Worm (Caenorhabditis elegans) whole organism, L4/young adult: ENCODE results near the gene K04G11.3.

Experiments
- W03F9.2 ChIP-seq: fragments of 150-350 bp; optimal IDR thresholded peaks from 2 replicates; lab custom pipeline; 2014; ENCODE audit warnings: missing biosample characterization, missing genetic modification characterization
- him-1 ChIP-seq: sonication (generic microtip); optimal IDR thresholded peaks from 2 replicates; lab custom pipeline; 2016; ENCODE audit warnings: missing genotype, missing genetic modification reagents, missing genetic modification characterization, missing compliant biosample characterization

DNA sequence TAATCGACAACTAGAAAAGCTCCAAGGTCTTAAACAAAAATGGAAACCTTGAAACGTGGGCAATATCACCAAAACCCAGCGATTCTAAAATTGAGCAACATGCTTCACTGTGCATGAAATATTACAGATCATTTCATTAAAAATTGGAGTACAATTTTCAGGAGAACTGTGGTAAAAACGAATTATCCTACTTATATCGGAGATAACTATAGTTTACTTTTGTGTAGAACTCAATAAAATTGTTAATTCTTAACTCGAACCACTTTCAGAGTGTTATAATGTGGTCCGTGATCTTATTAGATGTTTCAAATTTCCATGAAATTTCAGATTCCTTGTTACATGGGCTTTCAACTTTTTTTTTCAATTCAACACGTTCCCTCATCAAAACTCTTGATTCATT, 12.3 kb downstream of the K04G11.3 start, which contains the start of gene K04G11.1:
- TF ChIP-seq him-1 (tag; lab: Kevin White, UChicago) (no peak), W03F9.2 (tag; lab: Kevin White, UChicago) (no peak)
